Fruit fly (Drosophila melanogaster): Measurements from ENCODE around the gene Mf.

dm6 chr3R:15181467-15181866 lies at the start of gene Mf:
- peak; percentile 3 for TF ChIP-seq CG7101 (tag; optimal IDR thresholded peaks at IDR 0.05)
- TF ChIP-seq CG5204 (GFP tag; optimal IDR thresholded peaks at IDR 0.05): no peak
- no peak for TF ChIP-seq toe (GFP tag; optimal IDR thresholded peaks at IDR 0.05)
- no peak for TF ChIP-seq pad (GFP tag; optimal IDR thresholded peaks at IDR 0.05)
- TF ChIP-seq Crg-1 (GFP tag; optimal IDR thresholded peaks at IDR 0.05): no peak
- TF ChIP-seq CG14711 (tag; optimal IDR thresholded peaks at IDR 0.05): no peak
- TF ChIP-seq kay (GFP tag; ENCODE audit: borderline replicate concordance): peak; percentile 91
- TF ChIP-seq CG12768 (GFP tag; optimal IDR thresholded peaks at IDR 0.05): no peak
- TF ChIP-seq CG1620 (GFP tag; optimal IDR thresholded peaks at IDR 0.05): no peak
- TF ChIP-seq Mnt (GFP tag; optimal IDR thresholded peaks at IDR 0.05): no peak
- no peak for TF ChIP-seq Hr96 (GFP tag; optimal IDR thresholded peaks at IDR 0.05)
- TF ChIP-seq tj (GFP tag; optimal IDR thresholded peaks at IDR 0.05): no peak
